Worm (Caenorhabditis elegans) whole organism, young adult: Measurements from ENCODE around the gene fust-1.
A peak's percentile ranks its signal among the peaks of the same experiment; 100 is the strongest.

Experiments used
- F39B2.1 ChIP-seq: fragments of 200-800 bp; sonication (Bioruptor generic); IDR thresholded peaks from 2 replicates; pipeline ENCODE4 v1.3.6; 2022; ENCODE audit warnings: missing genetic modification reagents, missing genetic modification characterization, missing compliant biosample characterization
- atf-7 ChIP-seq: sonication (generic microtip); optimal IDR thresholded peaks from 2 replicates; lab custom pipeline; 2017; ENCODE audit warnings: mild to moderate bottlenecking, missing genetic modification characterization, missing compliant biosample characterization
- attf-6 ChIP-seq: fragments of 200-800 bp; sonication (Bioruptor generic); IDR thresholded peaks from 2 replicates; pipeline ENCODE4 v1.3.6; 2022; ENCODE audit warnings: missing genetic modification reagents, missing genetic modification characterization, missing compliant biosample characterization
- hlh-26 ChIP-seq: fragments of 200-800 bp; sonication (Bioruptor generic); conservative IDR thresholded peaks from 2 replicates; pipeline ENCODE4 v1.3.6; 2022; ENCODE audit warnings: missing genetic modification reagents, missing genetic modification characterization, missing compliant biosample characterization
- lin-26 ChIP-seq: fragments of 200-800 bp; sonication (Bioruptor generic); IDR thresholded peaks from 2 replicates; pipeline ENCODE4 v1.3.6; 2022; ENCODE audit warnings: missing genetic modification reagents, missing genetic modification characterization, missing compliant biosample characterization
- lir-1 ChIP-seq: fragments of 200-800 bp; sonication (Bioruptor generic); conservative IDR thresholded peaks from 2 replicates; pipeline ENCODE4 v1.3.6; 2022; ENCODE audit warnings: missing genetic modification reagents, missing genetic modification characterization, missing compliant biosample characterization
- nhr-90 ChIP-seq: sonication (generic microtip); optimal IDR thresholded peaks from 2 replicates; lab custom pipeline; 2016; ENCODE audit warnings: missing genotype, mild to moderate bottlenecking, missing genetic modification characterization, missing compliant biosample characterization
- snpc-1.3 ChIP-seq: sonication (generic microtip); optimal IDR thresholded peaks from 2 replicates; lab custom pipeline; 2017; ENCODE audit warnings: missing genetic modification characterization, mild to moderate bottlenecking, missing compliant biosample characterization, antibody characterized with exemption, moderate library complexity, missing genotype, missing genetic modification reagents; ENCODE audit not compliant: insufficient read depth
- unc-130 ChIP-seq: sonication (generic microtip); optimal IDR thresholded peaks from 2 replicates; lab custom pipeline; 2016; ENCODE audit warnings: missing genetic modification reagents, missing genetic modification characterization, missing compliant biosample characterization
- unc-62 ChIP-seq: fragments of 150-350 bp; optimal IDR thresholded peaks from 2 replicates; lab custom pipeline; 2014; ENCODE audit warnings: missing biosample characterization, missing genetic modification reagents, missing genetic modification characterization
- ztf-18 ChIP-seq: sonication (generic microtip); optimal IDR thresholded peaks from 2 replicates; lab custom pipeline; 2016; ENCODE audit warnings: missing genotype, mild to moderate bottlenecking, missing genetic modification characterization, missing compliant biosample characterization

- TF ChIP-seq atf-7 (tag; lab: Kevin White, UChicago) (no peak), hlh-26 (GFP tag; lab: Robert Waterston, UW) (no peak), lir-1 (GFP tag; lab: Robert Waterston, UW) (no peak), unc-62 (GFP tag; lab: Kevin White, UChicago) (no peak), nhr-90 (tag; lab: Kevin White, UChicago) (no peak), unc-130 (GFP tag; lab: Kevin White, UChicago) (no peak), ztf-18 (tag; lab: Kevin White, UChicago) (no peak), attf-6 (GFP tag; lab: Robert Waterston, UW) (peak; percentile 43; the same call in 1 of the 2 replicates), lin-26 (GFP tag; lab: Robert Waterston, UW) (no peak), F39B2.1 (GFP tag; lab: Robert Waterston, UW) (peak; percentile 51; the same call in 1 of the 2 replicates), snpc-1.3 (tag; lab: Kevin White, UChicago) (no peak)
These were observed 46.1 kb upstream of the fust-1 start for ce11 chrII:7106313-7106712.
